Worm (Caenorhabditis elegans): Measurements from ENCODE around the gene nekl-3.

Gene nekl-3

DNA sequence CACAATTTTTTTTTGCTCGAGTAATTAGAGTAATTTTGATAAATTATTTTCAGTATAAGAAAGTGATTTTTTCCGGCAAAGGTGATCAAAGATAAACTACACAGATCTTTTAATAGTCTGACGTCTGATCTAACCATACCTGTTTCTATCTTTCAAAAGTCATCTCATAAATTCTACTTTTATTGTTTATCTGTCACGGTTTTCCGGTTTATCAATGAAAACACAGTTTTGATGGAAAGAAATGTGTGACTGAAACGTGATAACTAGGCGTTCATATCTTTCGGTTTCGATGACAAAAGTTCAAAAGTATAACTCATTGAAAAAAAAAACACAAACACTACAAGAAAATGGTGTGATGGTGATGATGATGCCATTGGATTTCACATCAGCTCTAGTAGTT, 31.3 kb upstream of the nekl-3 start:
- TF ChIP-seq dox-1 (GFP tag; IDR thresholded peaks at IDR 0.05) (no peak), xnd-1 (tag; optimal IDR thresholded peaks at IDR 0.05) (no peak), lin-40 (tag; optimal IDR thresholded peaks at IDR 0.05) (peak; percentile 47), ceh-100 (GFP tag; IDR thresholded peaks at IDR 0.05) (no peak), somi-1 (GFP tag; optimal IDR thresholded peaks at IDR 0.05) (peak; percentile 30), unc-62 (GFP tag; optimal IDR thresholded peaks at IDR 0.05) (no peak)

DNA sequence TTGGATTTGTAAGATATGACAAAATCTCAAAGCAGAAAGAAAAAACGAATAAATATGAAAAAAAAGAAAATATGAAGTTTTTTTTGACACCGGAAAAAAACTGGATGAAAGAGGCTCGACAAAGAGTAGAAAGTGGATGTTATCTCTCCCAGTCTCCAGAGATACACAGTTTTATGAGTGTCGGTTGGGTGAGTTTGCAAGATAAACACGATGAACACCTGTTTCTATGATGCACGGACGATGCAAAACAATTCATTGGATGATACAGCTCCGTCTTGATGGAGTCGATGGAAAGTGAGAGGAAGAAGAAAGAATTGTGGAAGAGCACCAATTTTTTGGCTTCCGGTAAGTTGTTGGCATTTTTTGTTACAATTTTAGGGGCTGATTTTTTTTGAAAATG, 24.6 kb upstream of the nekl-3 start:
- TF ChIP-seq ZK185.1 (tag; optimal IDR thresholded peaks at IDR 0.05; ENCODE audit: poor library complexity, severe bottlenecking) = no peak
- TF ChIP-seq hrde-1 (tag; optimal IDR thresholded peaks at IDR 0.05; ENCODE audit: borderline replicate concordance) = no peak
- TF ChIP-seq tbx-9 (tag; optimal IDR thresholded peaks at IDR 0.05; ENCODE audit: borderline replicate concordance) = no peak
- no peak for TF ChIP-seq mes-4 (tag; optimal IDR thresholded peaks at IDR 0.05)
- TF ChIP-seq F37B4.10 (GFP tag; IDR thresholded peaks at IDR 0.05) = no peak
- TF ChIP-seq ceh-27 (GFP tag; optimal IDR thresholded peaks at IDR 0.05) = no peak

DNA sequence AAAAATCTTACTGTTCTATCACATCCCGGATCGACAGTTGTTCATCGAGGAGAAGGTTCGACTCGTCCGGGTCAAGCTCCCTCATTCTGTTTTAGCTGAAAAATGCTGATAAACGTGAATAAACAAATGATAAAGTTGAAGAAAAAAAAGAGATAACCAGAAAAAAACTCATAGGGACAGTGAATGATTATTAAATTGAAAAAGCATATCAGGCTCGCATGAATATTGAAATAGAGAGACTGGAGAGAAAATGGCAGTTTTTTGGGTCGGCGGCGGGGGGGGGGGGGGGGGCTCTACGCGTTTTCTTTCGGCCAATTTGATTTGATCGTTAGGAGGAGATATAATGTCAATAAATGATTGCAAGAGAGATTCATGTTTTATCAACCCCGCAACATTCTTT, 22.7 kb upstream of the nekl-3 start, which contains the start of gene lin-2:
TSS of gene lin-2 (minus strand) at position 101 of the 400 bp plus-strand sequence.
- no peak for TF ChIP-seq attf-6 (GFP tag; IDR thresholded peaks at IDR 0.05)
- TF ChIP-seq madf-3 (GFP tag; IDR thresholded peaks at IDR 0.05) = no peak
- TF ChIP-seq die-1 (tag; optimal IDR thresholded peaks at IDR 0.05) = no peak
- TF ChIP-seq cebp-1 (GFP tag; IDR thresholded peaks at IDR 0.05) = no peak
- no peak for TF ChIP-seq cebp-1 (tag; optimal IDR thresholded peaks at IDR 0.05)
- no peak for TF ChIP-seq B0019.2 (GFP tag; conservative IDR thresholded peaks at IDR 0.05)
- TF ChIP-seq cebp-2 (GFP tag; IDR thresholded peaks at IDR 0.05) = no peak
- no peak for TF ChIP-seq T07F8.4 (tag; optimal IDR thresholded peaks at IDR 0.05)
- no peak for TF ChIP-seq lin-35 (GFP tag; optimal IDR thresholded peaks at IDR 0.05)
- TF ChIP-seq hrde-1 (tag; optimal IDR thresholded peaks at IDR 0.05; ENCODE audit: borderline replicate concordance) = no peak
- no peak for TF ChIP-seq madf-8 (GFP tag; conservative IDR thresholded peaks at IDR 0.05)
- no peak for TF ChIP-seq let-526 (GFP tag; IDR thresholded peaks at IDR 0.05)
- no peak for TF ChIP-seq C17E4.6 (GFP tag; IDR thresholded peaks at IDR 0.05)
- no peak for TF ChIP-seq ceh-58 (GFP tag; IDR thresholded peaks at IDR 0.05)
- no peak for TF ChIP-seq F23B12.7 (tag; optimal IDR thresholded peaks at IDR 0.05; ENCODE audit: insufficient read depth)
- TF ChIP-seq ceh-91 (GFP tag; IDR thresholded peaks at IDR 0.05) = no peak
- no peak for TF ChIP-seq aptf-2 (GFP tag; conservative IDR thresholded peaks at IDR 0.05)

DNA sequence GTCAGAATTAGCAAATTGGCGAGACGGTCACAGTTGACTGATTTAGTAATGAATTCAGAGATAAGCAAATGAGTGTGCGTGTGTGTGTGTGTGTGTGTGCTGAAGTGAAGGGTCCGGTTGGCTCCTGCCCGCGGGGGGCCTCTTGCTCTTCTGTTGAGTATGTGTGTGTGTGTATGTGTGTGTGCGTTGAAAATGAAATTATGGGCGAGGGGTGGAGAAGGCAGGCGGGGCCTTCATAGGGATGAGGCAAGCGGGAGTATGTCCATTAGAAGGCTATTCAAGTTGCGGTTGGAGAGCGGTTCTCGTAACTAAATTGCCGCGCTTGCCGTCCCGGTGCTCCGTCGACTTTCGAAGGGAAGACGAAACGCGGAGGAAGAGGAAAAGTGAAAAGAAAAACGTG, 16.0 kb upstream of the nekl-3 start:
- TF ChIP-seq tlf-1 (GFP tag; optimal IDR thresholded peaks at IDR 0.05) (no peak), zfh-2 (GFP tag; conservative IDR thresholded peaks at IDR 0.05) (peak; percentile 69)

DNA sequence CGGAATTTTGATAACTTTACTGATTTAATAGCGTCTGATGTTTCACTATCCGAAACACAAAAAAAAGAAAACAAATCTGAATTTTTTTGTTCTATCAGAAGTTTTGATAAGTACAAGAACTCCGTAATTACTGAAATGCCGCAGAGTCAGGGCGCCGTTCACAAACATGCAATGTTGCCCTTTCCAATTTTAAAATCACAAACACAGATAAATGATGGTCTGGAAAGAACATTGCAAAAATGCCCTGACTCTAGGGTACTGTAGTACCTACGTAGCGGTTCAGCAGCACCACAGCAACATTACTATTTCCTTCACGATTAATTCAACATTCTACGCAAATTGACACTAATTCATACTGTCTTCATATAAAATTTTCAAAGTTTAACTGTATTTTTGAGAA, 15.3 kb upstream of the nekl-3 start:
- TF ChIP-seq snpc-4 (GFP tag; optimal IDR thresholded peaks at IDR 0.05) = no peak
- no peak for TF ChIP-seq snpc-4 (tag; optimal IDR thresholded peaks at IDR 0.05)
- no peak for TF ChIP-seq mes-4 (tag; optimal IDR thresholded peaks at IDR 0.05)
- TF ChIP-seq ztf-18 (tag; optimal IDR thresholded peaks at IDR 0.05) = no peak
